Worm (Caenorhabditis elegans) whole organism, L3 larva: ENCODE results near the gene F09B12.5.

Experiments used
- ZK546.5 ChIP-seq: sonication (generic microtip); optimal IDR thresholded peaks from 2 replicates; lab custom pipeline; 2017; ENCODE audit warnings: missing biosample characterization, missing genetic modification characterization
- aly-2 ChIP-seq: fragments of 150-350 bp; optimal IDR thresholded peaks from 2 replicates; lab custom pipeline; 2014; ENCODE audit warnings: missing biosample characterization, missing genetic modification characterization
- ama-1 ChIP-seq: fragments of 150-350 bp; optimal IDR thresholded peaks from 2 replicates; lab custom pipeline; 2018
- ceh-82 ChIP-seq: fragments of 150-350 bp; optimal IDR thresholded peaks from 2 replicates; lab custom pipeline; 2014; ENCODE audit warnings: missing biosample characterization, missing genetic modification characterization
- hmg-11 ChIP-seq: sonication (generic microtip); optimal IDR thresholded peaks from 2 replicates; lab custom pipeline; 2016; ENCODE audit warnings: missing genetic modification characterization, missing compliant biosample characterization
- jun-1 ChIP-seq: fragments of 150-350 bp; optimal IDR thresholded peaks from 2 replicates; lab custom pipeline; 2014; ENCODE audit warnings: missing biosample characterization, missing genetic modification reagents, missing genetic modification characterization
- mdl-1 ChIP-seq: fragments of 150-350 bp; optimal IDR thresholded peaks from 2 replicates; lab custom pipeline; 2014; ENCODE audit warnings: missing biosample characterization, missing genetic modification characterization
- nhr-11 ChIP-seq: fragments of 150-350 bp; optimal IDR thresholded peaks from 2 replicates; lab custom pipeline; 2014; ENCODE audit warnings: missing biosample characterization, missing genetic modification characterization
- nhr-237 ChIP-seq: fragments of 150-350 bp; optimal IDR thresholded peaks from 2 replicates; lab custom pipeline; 2014; ENCODE audit warnings: missing biosample characterization, missing genetic modification characterization
- nhr-25 ChIP-seq: sonication (generic microtip); optimal IDR thresholded peaks from 2 replicates; lab custom pipeline; 2017; ENCODE audit warnings: missing biosample characterization, missing genetic modification characterization
- pha-4 ChIP-seq: fragments of 150-350 bp; optimal IDR thresholded peaks from 2 replicates; lab custom pipeline; 2014; ENCODE audit warnings: missing biosample characterization, missing genetic modification reagents, missing genetic modification characterization
- skn-1 ChIP-seq: fragments of 150-350 bp; optimal IDR thresholded peaks from 2 replicates; lab custom pipeline; 2014; ENCODE audit warnings: missing biosample characterization, missing genetic modification characterization
- tbx-2 ChIP-seq: sonication (generic microtip); optimal IDR thresholded peaks from 2 replicates; lab custom pipeline; 2016; ENCODE audit warnings: mild to moderate bottlenecking, missing genetic modification characterization, missing compliant biosample characterization

DNA sequence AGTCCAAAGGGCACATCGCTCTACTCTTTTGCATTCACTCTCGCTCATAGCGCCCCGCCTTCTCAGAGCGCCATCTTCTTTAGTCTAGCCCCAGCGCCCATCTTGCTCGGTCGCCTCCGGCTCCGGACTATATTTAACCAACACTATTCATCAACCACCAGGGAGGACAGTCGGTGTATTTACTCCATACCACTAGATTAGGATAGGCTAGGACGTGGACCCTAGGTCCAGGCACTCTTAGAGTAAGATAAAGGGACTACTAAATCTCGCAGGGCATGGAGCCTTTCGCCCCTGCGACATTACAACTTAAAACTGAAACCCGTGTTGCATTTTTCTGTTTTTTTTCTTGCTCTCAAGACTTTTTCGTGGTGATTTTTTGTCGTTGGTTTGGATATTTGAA, 37.0 kb upstream of the F09B12.5 start:
- TF ChIP-seq skn-1 (tag; lab: Kevin White, UChicago) (no peak), mdl-1 (tag; lab: Kevin White, UChicago) (no peak), aly-2 (tag; lab: Kevin White, UChicago) (no peak), ZK546.5 (tag; lab: Kevin White, UChicago) (no peak), tbx-2 (tag; lab: Kevin White, UChicago) (no peak), ceh-82 (tag; lab: Kevin White, UChicago) (no peak), nhr-11 (tag; lab: Kevin White, UChicago) (no peak), ama-1 (lab: Kevin White, UChicago) (no peak), nhr-237 (tag; lab: Kevin White, UChicago) (no peak), pha-4 (no peak), nhr-25 (tag; lab: Kevin White, UChicago) (no peak), jun-1 (no peak), hmg-11 (tag; lab: Kevin White, UChicago) (no peak)
